Fruit fly (Drosophila melanogaster) whole organism, embryonic: ENCODE results near the gene scyl.
A peak's percentile ranks its signal among the peaks of the same experiment; 100 is the strongest.

Experiments
- Abd-B ChIP-seq: fragments of 200-800 bp; sonication (Bioruptor generic); optimal IDR thresholded peaks from 2 replicates; lab custom pipeline; 2018; ENCODE audit warnings: missing biosample characterization, mild to moderate bottlenecking, missing genetic modification characterization, moderate library complexity
- Atf3 ChIP-seq: fragments of 200-800 bp; sonication (Bioruptor generic); optimal IDR thresholded peaks from 3 replicates; lab custom pipeline; 2016; ENCODE audit warnings: missing biosample characterization, missing genetic modification characterization
- Atf6 ChIP-seq: fragments of 200-800 bp; sonication (Bioruptor generic); IDR thresholded peaks from 2 replicates; pipeline ENCODE4 v1.3.6; 2022; ENCODE audit warnings: missing biosample characterization, missing genetic modification characterization
- B-H1 ChIP-seq: fragments of 200-800 bp; sonication (Bioruptor generic); IDR thresholded peaks from 3 replicates; pipeline ENCODE4 v1.3.6; 2022; ENCODE audit warnings: missing biosample characterization, missing genetic modification characterization
- CG10462 ChIP-seq: fragments of 200-800 bp; sonication (Bioruptor generic); optimal IDR thresholded peaks from 2 replicates; lab custom pipeline; 2016; ENCODE audit warnings: missing biosample characterization, missing genetic modification characterization
- CG12659 ChIP-seq: fragments of 200-800 bp; sonication (Bioruptor generic); optimal IDR thresholded peaks from 3 replicates; lab custom pipeline; 2017; ENCODE audit warnings: mild to moderate bottlenecking, missing biosample characterization, missing genetic modification reagents, missing genetic modification characterization
- CG13424 ChIP-seq: fragments of 200-800 bp; sonication (Bioruptor generic); optimal IDR thresholded peaks from 2 replicates; lab custom pipeline; 2019; ENCODE audit warnings: missing biosample characterization, mild to moderate bottlenecking, missing genetic modification characterization, moderate library complexity
- CG15696 ChIP-seq: fragments of 200-800 bp; sonication (Bioruptor generic); optimal IDR thresholded peaks from 2 replicates; lab custom pipeline; 2019; ENCODE audit warnings: missing biosample characterization, mild to moderate bottlenecking, missing genetic modification characterization, moderate library complexity
- CG16813 ChIP-seq: fragments of 200-800 bp; sonication (Bioruptor generic); IDR thresholded peaks from 3 replicates; pipeline ENCODE4 v1.3.6; 2022; ENCODE audit warnings: missing biosample characterization, missing genetic modification characterization; ENCODE audit not compliant: partially characterized antibody
- CG17361 ChIP-seq: fragments of 200-800 bp; sonication (Bioruptor generic); IDR thresholded peaks from 3 replicates; pipeline ENCODE4 v1.3.6; 2022; ENCODE audit warnings: missing biosample characterization, missing genetic modification characterization
- CG18619 ChIP-seq: fragments of 200-800 bp; sonication (Bioruptor generic); optimal IDR thresholded peaks from 3 replicates; lab custom pipeline; 2017; ENCODE audit warnings: missing biosample characterization, mild to moderate bottlenecking, missing genetic modification characterization
- CG32772 ChIP-seq: fragments of 200-800 bp; sonication (Bioruptor generic); IDR thresholded peaks from 2 replicates; pipeline ENCODE4 v1.3.6; 2022; ENCODE audit warnings: missing biosample characterization, missing genetic modification characterization
- CG3995 ChIP-seq: fragments of 200-800 bp; sonication (Bioruptor generic); optimal IDR thresholded peaks from 3 replicates; lab custom pipeline; 2016; ENCODE audit warnings: missing biosample characterization, missing genetic modification characterization
- CG4404 ChIP-seq: fragments of 200-800 bp; sonication (Bioruptor generic); IDR thresholded peaks from 2 replicates; pipeline ENCODE4 v1.3.6; 2022; ENCODE audit warnings: missing biosample characterization, missing genetic modification characterization
- CG4617 ChIP-seq: fragments of 200-800 bp; sonication (Bioruptor generic); optimal IDR thresholded peaks from 3 replicates; lab custom pipeline; 2016; ENCODE audit warnings: missing biosample characterization, missing genetic modification characterization, borderline replicate concordance
- CG6683 ChIP-seq: fragments of 200-800 bp; sonication (Bioruptor generic); optimal IDR thresholded peaks from 2 replicates; lab custom pipeline; 2017; ENCODE audit warnings: missing biosample characterization, mild to moderate bottlenecking, missing genetic modification characterization, missing genetic modification reagents
- CG6854 ChIP-seq: fragments of 200-800 bp; sonication (Bioruptor generic); optimal IDR thresholded peaks from 3 replicates; lab custom pipeline; 2017; ENCODE audit warnings: missing biosample characterization, mild to moderate bottlenecking, missing genetic modification characterization
- CG7372 ChIP-seq: fragments of 200-800 bp; sonication (Bioruptor generic); IDR thresholded peaks from 2 replicates; pipeline ENCODE4 v1.3.6; 2022; ENCODE audit warnings: missing biosample characterization, missing genetic modification characterization
- CG7556 ChIP-seq: fragments of 200-800 bp; sonication (Bioruptor generic); optimal IDR thresholded peaks from 2 replicates; lab custom pipeline; 2017; ENCODE audit warnings: missing biosample characterization, mild to moderate bottlenecking, missing genetic modification characterization
- CG8924 ChIP-seq: fragments of 200-800 bp; optimal IDR thresholded peaks from 3 replicates; lab custom pipeline; 2019; ENCODE audit warnings: missing biosample characterization, mild to moderate bottlenecking, missing genetic modification characterization, moderate library complexity
- CG9797 ChIP-seq: fragments of 200-800 bp; sonication (Bioruptor generic); optimal IDR thresholded peaks from 3 replicates; lab custom pipeline; 2018; ENCODE audit warnings: missing biosample characterization, mild to moderate bottlenecking, missing genetic modification characterization
- Doc2 ChIP-seq: fragments of 200-800 bp; sonication (Bioruptor generic); IDR thresholded peaks from 2 replicates; pipeline ENCODE4 v1.3.6; 2022; ENCODE audit warnings: missing biosample characterization, missing genetic modification characterization
- MTF-1 ChIP-seq: fragments of 200-800 bp; sonication (Bioruptor generic); optimal IDR thresholded peaks from 2 replicates; lab custom pipeline; 2018; ENCODE audit warnings: missing biosample characterization, mild to moderate bottlenecking, missing genetic modification characterization, borderline replicate concordance
- Med ChIP-seq: fragments of 200-800 bp; sonication (Bioruptor generic); peaks from one replicate; lab custom pipeline; 2016; ENCODE audit warnings: missing biosample characterization, missing genetic modification characterization, mild to moderate bottlenecking, inconsistent platforms, moderate library complexity
- NFAT ChIP-seq: fragments of 200-800 bp; sonication (Bioruptor generic); IDR thresholded peaks from 2 replicates; pipeline ENCODE4 v1.3.6; 2022; ENCODE audit warnings: missing biosample characterization, missing genetic modification characterization
- Neu2 ChIP-seq: fragments of 200-800 bp; sonication (Bioruptor generic); optimal IDR thresholded peaks from 3 replicates; lab custom pipeline; 2016; ENCODE audit warnings: missing biosample characterization, missing genetic modification characterization, borderline replicate concordance
- Poxn ChIP-seq: fragments of 200-800 bp; sonication (Bioruptor generic); IDR thresholded peaks from 2 replicates; pipeline ENCODE4 v1.3.6; 2022; ENCODE audit warnings: missing biosample characterization, missing genetic modification characterization
- Ptx1 ChIP-seq: fragments of 200-800 bp; sonication (Bioruptor generic); IDR thresholded peaks from 2 replicates; pipeline ENCODE4 v1.3.6; 2022; ENCODE audit warnings: missing biosample characterization, missing genetic modification characterization
- Side ChIP-seq: fragments of 200-800 bp; sonication (Bioruptor generic); optimal IDR thresholded peaks from 2 replicates; lab custom pipeline; 2016; ENCODE audit warnings: missing biosample characterization, missing genetic modification characterization
- Ssrp ChIP-seq: fragments of 200-800 bp; sonication (Bioruptor generic); optimal IDR thresholded peaks from 2 replicates; lab custom pipeline; 2018; ENCODE audit warnings: missing biosample characterization, mild to moderate bottlenecking, missing genetic modification characterization, moderate library complexity
- Taf1 ChIP-seq: fragments of 200-800 bp; sonication (Bioruptor generic); IDR thresholded peaks from 2 replicates; pipeline ENCODE4 v1.3.6; 2022; ENCODE audit warnings: missing biosample characterization, missing genetic modification characterization
- ase ChIP-seq: fragments of 200-800 bp; sonication (Bioruptor generic); IDR thresholded peaks from 3 replicates; pipeline ENCODE4 v1.3.6; 2022; ENCODE audit warnings: missing biosample characterization, missing genetic modification characterization
- dati ChIP-seq: fragments of 200-800 bp; sonication (Bioruptor generic); IDR thresholded peaks from 2 replicates; pipeline ENCODE4 v1.3.6; 2022; ENCODE audit warnings: missing biosample characterization, missing genetic modification characterization
- dmrt11E ChIP-seq: fragments of 200-800 bp; sonication (Bioruptor generic); optimal IDR thresholded peaks from 3 replicates; lab custom pipeline; 2018; ENCODE audit warnings: missing biosample characterization, mild to moderate bottlenecking, missing genetic modification characterization, moderate library complexity
- ewg ChIP-seq: fragments of 200-800 bp; sonication (Bioruptor generic); optimal IDR thresholded peaks from 3 replicates; lab custom pipeline; 2017; ENCODE audit warnings: mild to moderate bottlenecking, missing biosample characterization, missing genetic modification reagents, missing genetic modification characterization
- gem ChIP-seq: fragments of 200-800 bp; sonication (Bioruptor generic); optimal IDR thresholded peaks from 2 replicates; lab custom pipeline; 2019; ENCODE audit warnings: missing biosample characterization, mild to moderate bottlenecking, missing genetic modification characterization, moderate library complexity
- knrl ChIP-seq: fragments of 200-800 bp; sonication (Bioruptor generic); IDR thresholded peaks from 3 replicates; pipeline ENCODE4 v1.3.6; 2022; ENCODE audit warnings: missing biosample characterization, missing genetic modification characterization; ENCODE audit not compliant: partially characterized antibody
- lab ChIP-seq: fragments of 200-800 bp; sonication (Bioruptor generic); optimal IDR thresholded peaks from 3 replicates; lab custom pipeline; 2017; ENCODE audit warnings: missing biosample characterization, missing genetic modification characterization, mild to moderate bottlenecking, moderate library complexity, missing genetic modification reagents
- nerfin-2 ChIP-seq: fragments of 200-800 bp; sonication (Bioruptor generic); IDR thresholded peaks from 2 replicates; pipeline ENCODE4 v1.3.6; 2022; ENCODE audit warnings: missing biosample characterization, missing genetic modification characterization; ENCODE audit not compliant: partially characterized antibody
- nmo ChIP-seq: fragments of 200-800 bp; sonication (Bioruptor generic); optimal IDR thresholded peaks from 2 replicates; lab custom pipeline; 2018; ENCODE audit warnings: missing biosample characterization, mild to moderate bottlenecking, missing genetic modification characterization, moderate library complexity
- peb ChIP-seq: fragments of 200-800 bp; sonication (Bioruptor generic); IDR thresholded peaks from 2 replicates; pipeline ENCODE4 v1.3.6; 2022; ENCODE audit warnings: missing biosample characterization, missing genetic modification characterization
- phol ChIP-seq: fragments of 200-800 bp; sonication (Bioruptor generic); optimal IDR thresholded peaks from 3 replicates; lab custom pipeline; 2018; ENCODE audit warnings: missing biosample characterization, mild to moderate bottlenecking, missing genetic modification characterization, moderate library complexity
- pita ChIP-seq: fragments of 200-800 bp; sonication (Bioruptor generic); optimal IDR thresholded peaks from 2 replicates; lab custom pipeline; 2017; ENCODE audit warnings: missing biosample characterization, mild to moderate bottlenecking, missing genetic modification characterization
- pnt ChIP-seq: fragments of 200-800 bp; sonication (Bioruptor generic); optimal IDR thresholded peaks from 3 replicates; lab custom pipeline; 2016; ENCODE audit warnings: missing biosample characterization, missing genetic modification characterization
- slou ChIP-seq: fragments of 200-800 bp; sonication (Bioruptor generic); optimal IDR thresholded peaks from 3 replicates; lab custom pipeline; 2016; ENCODE audit warnings: missing biosample characterization, missing genetic modification characterization
- slp2 ChIP-seq: fragments of 200-800 bp; sonication (Bioruptor generic); optimal IDR thresholded peaks from 2 replicates; lab custom pipeline; 2016; ENCODE audit warnings: missing biosample characterization, missing genetic modification characterization
- unpg ChIP-seq: fragments of 200-800 bp; sonication (Bioruptor generic); optimal IDR thresholded peaks from 3 replicates; lab custom pipeline; 2018; ENCODE audit warnings: missing biosample characterization, mild to moderate bottlenecking, missing genetic modification characterization, moderate library complexity
- yki ChIP-seq: fragments of >200 bp; optimal IDR thresholded peaks from 3 replicates; lab custom pipeline; 2018

Gene scyl

dm6 chr3L:11215244-11216121, 36.6 kb upstream of the scyl start (continued):
- peak; percentile 88 for TF ChIP-seq CG8924
- peak; percentile 88 for TF ChIP-seq peb (GFP tag; lab: Robert Waterston, UW)
- TF ChIP-seq Side (GFP tag; lab: Kevin White, UChicago), result peak; percentile 85
- peak; percentile 74 for TF ChIP-seq CG17361 (GFP tag; lab: Robert Waterston, UW)
- TF ChIP-seq B-H1 (GFP tag; lab: Robert Waterston, UW), result peak; percentile 89
- peak; percentile 99 for TF ChIP-seq Med (GFP tag; lab: Kevin White, UChicago)
- TF ChIP-seq CG12659 (GFP tag; lab: Kevin White, UChicago), result peak; percentile 89
- peak; percentile 27 for TF ChIP-seq slou
- peak; percentile 52 for TF ChIP-seq CG15696 (tag; lab: Kevin White, UChicago)
- TF ChIP-seq Atf3 (GFP tag; lab: Kevin White, UChicago), result peak; percentile 79
- TF ChIP-seq pnt, result peak; percentile 82
- TF ChIP-seq CG7372, result peak; percentile 90
- peak; percentile 63 for TF ChIP-seq CG4617
- peak; percentile 86 for TF ChIP-seq CG6854 (GFP tag; lab: Kevin White, UChicago)
- peak; percentile 90 for TF ChIP-seq ase (GFP tag; lab: Robert Waterston, UW)
- TF ChIP-seq nerfin-2, result 0 out of 2 replicates have a peak, but pooled peaks have one; percentile 34
- TF ChIP-seq CG3995 (GFP tag; lab: Kevin White, UChicago), result peak; percentile 47
- TF ChIP-seq CG4404 (GFP tag; lab: Robert Waterston, UW), result peak; percentile 82
- TF ChIP-seq CG9797 (GFP tag; lab: Kevin White, UChicago), result peak; percentile 18
- TF ChIP-seq NFAT (GFP tag; lab: Robert Waterston, UW), result peak; percentile 94
- no peak for TF ChIP-seq CG16813 (GFP tag; lab: Robert Waterston, UW)
- no peak for TF ChIP-seq pita (GFP tag; lab: Kevin White, UChicago)
- peak; percentile 97 for TF ChIP-seq lab
- TF ChIP-seq CG10462 (GFP tag; lab: Kevin White, UChicago), result peak; percentile 38
- TF ChIP-seq dmrt11E, result peak; percentile 52
- TF ChIP-seq Doc2 (GFP tag; lab: Robert Waterston, UW), result no peak
- peak; percentile 66 for TF ChIP-seq ewg (GFP tag; lab: Kevin White, UChicago)
- peak; percentile 93 for TF ChIP-seq unpg (GFP tag; lab: Kevin White, UChicago)
- TF ChIP-seq CG13424 (tag; lab: Kevin White, UChicago), result peak; percentile 77
- TF ChIP-seq Ptx1 (GFP tag; lab: Robert Waterston, UW), result peak; percentile 94
- TF ChIP-seq Taf1 (GFP tag; lab: Robert Waterston, UW), result peak; percentile 94
- TF ChIP-seq Poxn (GFP tag; lab: Robert Waterston, UW), result peak; percentile 86
- TF ChIP-seq CG6683 (GFP tag; lab: Kevin White, UChicago), result peak; percentile 52
- TF ChIP-seq MTF-1 (GFP tag; lab: Kevin White, UChicago), result peak; percentile 80
- TF ChIP-seq phol (tag; lab: Kevin White, UChicago), result peak; percentile 79
- TF ChIP-seq CG18619 (GFP tag; lab: Kevin White, UChicago), result peak; percentile 85
- peak; percentile 87 for TF ChIP-seq dati (GFP tag; lab: Robert Waterston, UW)
- TF ChIP-seq knrl (GFP tag; lab: Robert Waterston, UW), result no peak
- peak; percentile 59 for TF ChIP-seq yki (lab: Kevin White, UChicago)
- TF ChIP-seq Atf6 (GFP tag; lab: Robert Waterston, UW), result peak; percentile 93
- TF ChIP-seq gem, result peak; percentile 92
- TF ChIP-seq Neu2 (GFP tag; lab: Kevin White, UChicago), result peak; percentile 47
- peak; percentile 58 for TF ChIP-seq nmo (GFP tag; lab: Kevin White, UChicago)
- peak; percentile 90 for TF ChIP-seq CG7556 (GFP tag; lab: Kevin White, UChicago)
- peak; percentile 83 for TF ChIP-seq slp2 (GFP tag; lab: Kevin White, UChicago)
- TF ChIP-seq CG32772, result peak; percentile 86
- TF ChIP-seq Ssrp (tag; lab: Kevin White, UChicago), result peak; percentile 68
- peak; percentile 64 for TF ChIP-seq Abd-B (GFP tag; lab: Kevin White, UChicago)
